Worm (Caenorhabditis elegans) whole organism, early embryonic: Measurements from ENCODE around the gene F58H1.5.

Experiments used
- ama-1 ChIP-seq: fragments of 150-350 bp; optimal IDR thresholded peaks from 2 replicates; lab custom pipeline; 2014
- ceh-13 ChIP-seq: fragments of 200-800 bp; sonication (Bioruptor generic); optimal IDR thresholded peaks from 2 replicates; lab custom pipeline; 2018; ENCODE audit warnings: mild to moderate bottlenecking, missing genetic modification characterization, missing compliant biosample characterization
- ceh-36 ChIP-seq: sonication (generic microtip); optimal IDR thresholded peaks from 2 replicates; lab custom pipeline; 2016; ENCODE audit warnings: missing genetic modification characterization, inconsistent platforms, missing compliant biosample characterization
- ets-7 ChIP-seq: sonication (generic microtip); optimal IDR thresholded peaks from 2 replicates; lab custom pipeline; 2016; ENCODE audit warnings: missing genotype, missing genetic modification characterization, missing compliant biosample characterization

DNA sequence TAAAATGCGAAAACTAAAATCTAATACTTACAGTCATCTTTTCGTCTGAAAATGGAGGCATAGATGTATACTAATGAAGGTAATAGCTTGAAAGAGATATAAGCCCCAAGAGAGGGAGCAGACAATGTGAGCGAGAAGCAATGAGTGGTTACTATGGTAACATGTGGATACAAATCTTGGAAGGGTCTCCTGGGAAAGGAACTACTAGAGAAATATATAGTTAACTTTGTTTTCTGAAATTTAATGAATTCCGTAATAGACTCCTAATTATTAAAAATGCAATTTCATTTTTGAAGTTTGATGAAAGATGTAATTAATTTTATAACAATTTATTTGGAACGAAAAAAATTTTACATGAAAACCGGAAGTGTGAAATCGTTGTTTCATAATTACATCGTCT, 30.8 kb upstream of the F58H1.5 start, which contains the start of gene osm-6:
- TF ChIP-seq ama-1 (lab: Kevin White, UChicago), result no peak
- no peak for TF ChIP-seq ceh-13 (GFP tag; lab: Kevin White, UChicago)
- no peak for TF ChIP-seq ceh-36 (tag; lab: Kevin White, UChicago)
- no peak for TF ChIP-seq ets-7 (tag; lab: Kevin White, UChicago)
